Worm (Caenorhabditis elegans): ENCODE measurements around the gene srz-9.
"Not testable (repeated sequence)": the region's sequence is repeated elsewhere in the genome, so short reads cannot be mapped to it uniquely, and the experiment has no call there.

srz-9 gene

DNA sequence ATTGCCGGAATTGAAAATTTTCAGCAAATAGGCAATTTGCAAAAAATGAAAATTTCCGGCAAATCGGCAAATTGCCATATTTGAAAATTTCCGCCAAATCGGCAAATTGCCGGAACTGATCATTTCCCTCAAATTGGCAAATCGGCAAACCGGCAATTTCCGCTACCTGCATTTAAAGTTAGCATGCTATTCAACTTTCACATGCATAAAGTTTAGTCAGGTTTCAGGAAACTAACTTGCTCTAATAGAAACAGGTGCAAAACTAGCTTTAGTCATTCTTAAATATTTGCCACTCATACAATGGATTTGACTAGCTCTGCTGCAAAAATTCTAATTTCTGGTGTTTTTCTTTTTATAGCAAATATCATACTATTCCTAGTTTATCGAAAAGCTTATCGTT is at the start of gene srz-9:
TSS of gene srz-9 (plus strand) at position 301 of the 400 bp plus-strand sequence.
- TF ChIP-seq ztf-23, T22C8.4, flt-1 (GFP tag; IDR thresholded peaks at IDR 0.05): not testable (repeated sequence)

DNA sequence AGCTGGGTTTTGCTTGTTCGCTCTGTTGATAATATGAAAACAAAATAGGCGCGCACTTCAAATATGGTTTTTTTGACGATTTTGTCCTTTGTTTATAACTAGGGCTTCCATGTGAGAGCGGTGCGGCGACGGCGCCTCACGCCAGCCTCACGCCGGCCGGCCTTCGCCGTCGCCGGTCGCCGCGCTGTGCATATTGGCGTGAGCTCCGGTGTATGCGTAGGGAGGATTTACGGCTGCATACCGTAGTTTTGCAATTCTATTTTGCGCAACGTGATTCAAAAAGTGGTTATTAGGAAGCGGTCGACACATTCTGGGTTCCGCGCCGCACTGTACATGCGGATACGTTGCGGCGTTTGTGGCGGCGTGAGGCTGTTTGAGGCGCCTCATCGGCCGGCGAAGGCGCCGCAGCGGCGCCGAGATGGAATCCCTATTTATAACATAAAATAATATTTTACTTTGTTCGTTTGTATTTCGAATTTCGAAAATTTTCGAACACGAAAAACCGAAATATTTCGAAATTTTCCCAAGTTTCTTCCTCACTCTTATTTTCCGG is 49.6 kb upstream of the srz-9 start:
- 0 out of 2 replicates have a peak, but pooled peaks have one; percentile 43 for TF ChIP-seq klf-2 (GFP tag; conservative IDR thresholded peaks at IDR 0.05)
- TF ChIP-seq ztf-23 (GFP tag; IDR thresholded peaks at IDR 0.05): no peak

DNA sequence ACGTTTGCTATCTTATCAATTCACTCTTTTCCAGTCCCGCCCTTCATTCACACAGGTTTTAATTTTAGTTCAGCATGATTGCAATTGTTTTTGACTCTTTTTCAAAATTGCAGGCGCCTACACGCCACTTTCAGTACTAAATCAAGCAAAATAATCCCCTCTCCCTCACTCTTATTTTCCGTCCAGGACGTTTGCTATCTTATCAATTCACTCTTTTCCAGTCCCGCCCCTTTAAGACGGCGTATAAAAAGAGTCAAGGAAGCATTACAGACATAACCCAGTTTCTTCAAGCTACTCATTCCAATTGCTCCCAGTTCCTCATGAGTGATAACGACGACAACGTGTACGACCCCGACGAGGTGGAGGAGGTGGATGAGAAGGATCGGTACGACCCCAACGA is 49.1 kb upstream of the srz-9 start, which contains the start of gene Y119D3B.21:
TSS of gene Y119D3B.21 (plus strand) at position 321 of the 400 bp plus-strand sequence.
- TF ChIP-seq ztf-29 (GFP tag; IDR thresholded peaks at IDR 0.05) (no peak), klf-2 (GFP tag; conservative IDR thresholded peaks at IDR 0.05) (no peak), med-1 (GFP tag; optimal IDR thresholded peaks at IDR 0.05; ENCODE audit: insufficient read depth) (no peak), T22C8.4 (GFP tag; IDR thresholded peaks at IDR 0.05) (no peak), cog-1 (tag; optimal IDR thresholded peaks at IDR 0.05) (no peak), ref-1 (GFP tag; conservative IDR thresholded peaks at IDR 0.05) (no peak), ztf-23 (GFP tag; IDR thresholded peaks at IDR 0.05) (no peak), tab-1 (GFP tag; IDR thresholded peaks at IDR 0.05) (no peak), flt-1 (GFP tag; IDR thresholded peaks at IDR 0.05) (no peak)

DNA sequence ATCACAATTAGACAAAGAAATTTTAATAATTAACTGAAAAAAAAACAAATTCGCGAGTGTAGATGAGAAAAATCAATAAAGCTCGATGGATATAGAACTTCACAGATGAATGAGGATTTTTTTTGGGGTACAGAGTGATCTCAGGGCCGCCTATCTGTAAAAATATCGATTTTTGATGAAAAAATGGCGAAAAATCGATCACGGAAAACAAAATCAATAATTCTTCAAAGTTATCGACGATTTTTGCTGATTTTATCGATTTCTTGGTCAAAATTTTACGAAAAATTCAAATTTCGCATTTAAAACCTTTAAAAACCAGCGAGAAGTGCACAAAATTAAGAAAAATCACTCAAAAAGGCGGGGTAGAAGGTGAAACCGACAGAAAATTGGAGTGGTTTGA is 47.7 kb upstream of the srz-9 start:
- TF ChIP-seq ztf-23 (GFP tag; IDR thresholded peaks at IDR 0.05) (no peak), tab-1 (GFP tag; IDR thresholded peaks at IDR 0.05) (no peak), cog-1 (tag; optimal IDR thresholded peaks at IDR 0.05) (no peak), T22C8.4 (GFP tag; IDR thresholded peaks at IDR 0.05) (peak; percentile 56), ztf-29 (GFP tag; IDR thresholded peaks at IDR 0.05) (no peak)

DNA sequence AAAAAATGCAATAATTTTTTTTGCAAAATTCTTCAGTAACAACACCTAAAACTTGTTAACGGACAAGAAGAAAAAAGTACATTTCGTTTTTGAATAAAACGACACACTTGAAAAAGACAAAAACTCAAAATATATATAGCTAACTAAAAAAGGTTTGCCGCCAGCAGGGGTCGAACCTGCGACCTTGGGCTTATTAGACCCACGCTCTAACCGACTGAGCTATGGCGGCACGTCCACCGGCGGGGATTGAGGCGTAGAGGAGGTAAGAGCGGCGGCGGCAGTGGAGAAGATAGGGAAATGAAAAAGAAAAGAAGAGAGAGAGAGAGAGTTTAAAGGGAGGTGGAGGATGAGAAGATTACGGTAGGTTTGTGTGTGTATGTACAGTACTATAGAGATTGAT is 45.6 kb upstream of the srz-9 start:
- TF ChIP-seq klf-2 (GFP tag; conservative IDR thresholded peaks at IDR 0.05): 0 out of 2 replicates have a peak, but pooled peaks have one; percentile 26
- peak; percentile 32; the same call in 1 of the 2 replicates for TF ChIP-seq ref-1 (GFP tag; conservative IDR thresholded peaks at IDR 0.05)
- TF ChIP-seq T22C8.4 (GFP tag; IDR thresholded peaks at IDR 0.05): no peak
- TF ChIP-seq tab-1 (GFP tag; IDR thresholded peaks at IDR 0.05): peak; percentile 83; the same call in 1 of the 2 replicates
- no peak for TF ChIP-seq med-1 (GFP tag; optimal IDR thresholded peaks at IDR 0.05; ENCODE audit: insufficient read depth)
- peak; percentile 72; the same call in 1 of the 2 replicates for TF ChIP-seq ztf-29 (GFP tag; IDR thresholded peaks at IDR 0.05)
- TF ChIP-seq flt-1 (GFP tag; IDR thresholded peaks at IDR 0.05): peak; percentile 75; the same call in 1 of the 2 replicates
- TF ChIP-seq ztf-23 (GFP tag; IDR thresholded peaks at IDR 0.05): peak; percentile 60
- TF ChIP-seq cog-1 (tag; optimal IDR thresholded peaks at IDR 0.05): no peak

DNA sequence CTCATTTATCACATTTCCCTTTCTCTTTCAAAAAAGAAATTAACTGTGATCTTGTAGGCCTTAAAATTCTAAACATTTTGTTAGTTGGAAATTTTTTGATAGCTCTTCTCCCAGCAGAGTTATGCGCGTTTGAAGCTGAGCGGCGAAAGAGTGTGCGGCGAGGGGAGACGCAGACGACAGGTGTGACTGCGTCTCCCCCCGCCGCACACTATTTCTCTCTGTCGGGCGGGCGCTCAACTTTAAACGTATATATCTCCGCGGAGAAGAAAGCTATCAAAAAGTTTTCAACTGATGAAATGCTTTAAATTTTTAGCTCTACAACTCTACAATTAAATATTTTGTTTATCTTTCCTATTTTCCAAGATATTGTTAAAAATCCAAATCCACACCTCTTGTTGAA is 44.8 kb upstream of the srz-9 start:
- no peak for TF ChIP-seq ztf-29 (GFP tag; IDR thresholded peaks at IDR 0.05)

DNA sequence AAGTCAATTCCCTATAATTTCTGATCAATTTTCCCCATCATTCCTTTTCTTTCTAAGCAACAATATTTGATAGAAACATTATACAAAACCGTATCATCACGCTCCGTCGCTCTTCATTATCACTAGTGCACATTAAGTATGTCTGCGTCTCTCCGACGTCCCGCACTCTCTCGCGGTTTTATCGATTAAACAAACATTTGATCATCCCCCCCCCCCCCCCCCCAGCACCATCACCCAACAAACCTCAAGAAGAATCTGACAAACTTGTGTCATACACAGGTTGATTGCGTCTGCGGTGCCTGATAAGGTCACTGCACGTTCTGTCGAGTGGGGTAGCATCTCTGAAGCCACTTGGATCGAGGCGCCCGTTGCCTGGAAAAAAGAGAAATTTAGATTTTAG is 43.8 kb upstream of the srz-9 start:
- no peak for TF ChIP-seq flt-1 (GFP tag; IDR thresholded peaks at IDR 0.05)
- no peak for TF ChIP-seq tab-1 (GFP tag; IDR thresholded peaks at IDR 0.05)
- TF ChIP-seq ztf-23 (GFP tag; IDR thresholded peaks at IDR 0.05): no peak
- no peak for TF ChIP-seq klf-2 (GFP tag; conservative IDR thresholded peaks at IDR 0.05)
- no peak for TF ChIP-seq T22C8.4 (GFP tag; IDR thresholded peaks at IDR 0.05)
- no peak for TF ChIP-seq ref-1 (GFP tag; conservative IDR thresholded peaks at IDR 0.05)
- no peak for TF ChIP-seq cog-1 (tag; optimal IDR thresholded peaks at IDR 0.05)
- no peak for TF ChIP-seq med-1 (GFP tag; optimal IDR thresholded peaks at IDR 0.05; ENCODE audit: insufficient read depth)
- no peak for TF ChIP-seq ztf-29 (GFP tag; IDR thresholded peaks at IDR 0.05)

DNA sequence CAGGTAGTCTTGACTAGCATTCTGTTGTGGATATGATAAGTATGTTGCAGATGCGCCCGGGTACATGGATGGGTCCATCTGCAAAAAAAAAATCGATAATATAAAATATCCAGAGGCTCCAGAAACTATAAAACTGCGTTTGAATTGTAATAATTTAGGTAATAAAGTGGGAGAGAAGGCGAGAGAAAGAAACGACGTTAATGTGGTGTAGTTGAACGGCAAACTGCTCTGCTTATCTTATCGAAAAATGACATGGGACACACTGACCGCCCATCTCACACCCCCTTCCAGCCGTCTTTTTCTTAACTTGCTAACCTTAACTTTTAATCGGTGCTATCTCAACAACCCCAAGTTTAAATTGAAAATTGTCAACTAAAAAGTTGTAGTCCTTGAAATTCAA is 41.8 kb upstream of the srz-9 start:
- 0 out of 2 replicates have a peak, but pooled peaks have one; percentile 45 for TF ChIP-seq T22C8.4 (GFP tag; IDR thresholded peaks at IDR 0.05)
- no peak for TF ChIP-seq cog-1 (tag; optimal IDR thresholded peaks at IDR 0.05)

DNA sequence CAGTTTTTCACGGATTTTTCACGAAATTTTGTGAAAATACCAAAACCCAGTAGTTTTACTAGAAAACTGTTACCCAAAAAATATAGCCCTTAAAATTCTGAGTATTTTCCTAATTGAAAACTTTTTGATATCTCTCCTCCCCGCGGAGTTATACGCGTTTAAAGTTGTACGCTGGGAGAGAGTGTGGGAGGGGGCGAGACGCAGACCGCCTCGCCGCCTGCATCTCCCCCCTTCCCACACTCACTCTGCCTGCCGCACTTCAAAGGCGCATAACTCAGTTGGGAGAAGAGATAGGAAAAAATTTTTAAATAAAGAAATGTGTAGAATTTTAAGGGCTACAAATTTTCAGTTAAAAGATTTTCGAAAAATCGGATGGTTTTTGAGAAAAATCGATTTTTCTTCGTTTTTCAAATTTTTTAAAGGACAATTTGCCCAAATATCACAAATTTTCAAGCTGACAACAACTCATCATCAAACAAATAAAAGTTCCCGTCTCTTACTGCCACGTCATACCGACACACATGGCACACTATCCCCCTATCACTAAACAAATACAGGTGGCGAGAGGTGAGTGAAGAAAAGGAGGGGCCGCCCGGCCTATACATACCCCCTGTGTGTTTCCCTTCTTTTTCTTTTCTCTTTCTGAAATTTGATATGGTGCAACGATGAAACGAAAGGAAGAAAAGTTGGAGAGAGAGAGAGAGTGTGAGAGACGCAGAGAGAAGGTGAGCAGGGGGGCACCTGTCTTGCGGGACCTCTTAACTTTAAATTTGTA is 40.3 kb upstream of the srz-9 start:
- TF ChIP-seq ztf-29 (GFP tag; IDR thresholded peaks at IDR 0.05) (no peak), klf-2 (GFP tag; conservative IDR thresholded peaks at IDR 0.05) (no peak), T22C8.4 (GFP tag; IDR thresholded peaks at IDR 0.05) (no peak), ref-1 (GFP tag; conservative IDR thresholded peaks at IDR 0.05) (no peak), flt-1 (GFP tag; IDR thresholded peaks at IDR 0.05) (no peak), cog-1 (tag; optimal IDR thresholded peaks at IDR 0.05) (no peak), tab-1 (GFP tag; IDR thresholded peaks at IDR 0.05) (no peak), med-1 (GFP tag; optimal IDR thresholded peaks at IDR 0.05; ENCODE audit: insufficient read depth) (no peak), ztf-23 (GFP tag; IDR thresholded peaks at IDR 0.05) (no peak)

DNA sequence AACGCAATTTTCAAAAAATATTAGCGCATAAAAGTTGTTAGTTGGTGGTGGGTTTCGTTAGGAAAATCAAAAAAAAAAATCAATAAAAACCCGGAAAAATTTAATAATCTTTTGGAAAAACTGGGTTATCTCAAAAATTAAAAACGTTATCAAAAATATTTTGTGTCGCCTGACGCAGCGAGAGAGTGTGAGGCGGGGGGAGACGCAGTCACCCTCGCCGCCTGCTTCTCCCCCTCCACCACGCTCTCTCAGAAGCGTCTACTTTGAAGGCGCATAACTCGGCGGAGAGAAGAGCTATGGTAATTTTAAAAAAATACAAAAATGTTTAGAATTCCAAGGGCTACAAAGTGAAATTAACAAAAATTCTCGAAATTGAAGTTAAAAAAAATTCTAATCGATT is 38.7 kb upstream of the srz-9 start:
- TF ChIP-seq ztf-29 (GFP tag; IDR thresholded peaks at IDR 0.05): no peak
- no peak for TF ChIP-seq ztf-23 (GFP tag; IDR thresholded peaks at IDR 0.05)
- no peak for TF ChIP-seq med-1 (GFP tag; optimal IDR thresholded peaks at IDR 0.05; ENCODE audit: insufficient read depth)

DNA sequence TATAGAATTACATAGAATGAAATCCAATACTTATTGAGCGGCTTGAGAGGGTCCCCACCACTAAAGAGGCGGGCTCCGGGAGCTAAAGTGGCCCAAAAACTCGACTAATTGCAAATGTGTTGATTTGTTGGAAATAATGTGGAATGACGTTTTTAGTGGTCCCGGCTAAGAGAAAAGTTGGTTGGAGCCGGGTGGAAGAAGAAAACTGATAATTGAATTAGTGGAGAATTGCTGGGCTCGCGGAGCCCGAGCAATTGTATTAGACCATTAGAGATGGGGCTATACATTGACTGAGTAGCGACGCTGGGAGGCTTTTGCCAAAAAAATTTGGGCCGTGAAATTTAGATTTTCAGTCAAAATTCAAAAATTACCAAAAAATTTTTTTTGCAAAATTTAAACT is 38.2 kb upstream of the srz-9 start:
- TF ChIP-seq flt-1 (GFP tag; IDR thresholded peaks at IDR 0.05) (0 out of 2 replicates have a peak, but pooled peaks have one; percentile 19), klf-2 (GFP tag; conservative IDR thresholded peaks at IDR 0.05) (no peak), T22C8.4 (GFP tag; IDR thresholded peaks at IDR 0.05) (no peak)

Data from whole organism, midembryonic.